Fruit fly (Drosophila melanogaster) whole organism, pupa: ENCODE measurements around the gene CG9265.

Source experiments
- CG13204 ChIP-seq: fragments of 200-800 bp; sonication (Bioruptor generic); optimal IDR thresholded peaks from 2 replicates; lab custom pipeline; 2018; ENCODE audit warnings: missing biosample characterization, mild to moderate bottlenecking, missing genetic modification characterization, moderate library complexity
- CG34367 ChIP-seq: fragments of 200-800 bp; sonication (Bioruptor generic); optimal IDR thresholded peaks from 2 replicates; lab custom pipeline; 2018; ENCODE audit warnings: missing biosample characterization, mild to moderate bottlenecking, missing genetic modification characterization
- CG8159 ChIP-seq: fragments of 200-800 bp; sonication (Bioruptor generic); optimal IDR thresholded peaks from 3 replicates; lab custom pipeline; 2018; ENCODE audit warnings: missing biosample characterization, mild to moderate bottlenecking, missing genetic modification characterization, moderate library complexity
- CG8301 ChIP-seq: fragments of 200-800 bp; sonication (Bioruptor generic); optimal IDR thresholded peaks from 2 replicates; lab custom pipeline; 2018; ENCODE audit warnings: missing biosample characterization, mild to moderate bottlenecking, missing genetic modification characterization
- CG9948 ChIP-seq: fragments of 200-800 bp; sonication (Bioruptor generic); optimal IDR thresholded peaks from 2 replicates; lab custom pipeline; 2018; ENCODE audit warnings: missing biosample characterization, mild to moderate bottlenecking, missing genetic modification characterization, moderate library complexity
- Snoo ChIP-seq: fragments of 200-800 bp; sonication (Bioruptor generic); optimal IDR thresholded peaks from 3 replicates; lab custom pipeline; 2017; ENCODE audit warnings: missing biosample characterization, mild to moderate bottlenecking, missing genetic modification characterization, inconsistent platforms
- gl ChIP-seq: fragments of 200-800 bp; sonication (Bioruptor generic); optimal IDR thresholded peaks from 2 replicates; lab custom pipeline; 2018; ENCODE audit warnings: missing biosample characterization, mild to moderate bottlenecking, missing genetic modification characterization

dm6 chr2L:21107651-21108489 lies 36.6 kb upstream of the CG9265 start:
- TF ChIP-seq gl (no peak), CG34367 (no peak), CG9948 (tag; lab: Kevin White, UChicago) (peak; percentile 46), Snoo (no peak), CG13204 (GFP tag; lab: Kevin White, UChicago) (no peak), CG8301 (tag; lab: Kevin White, UChicago) (peak; percentile 64), CG8159 (tag; lab: Kevin White, UChicago) (peak; percentile 17)
